Fruit fly (Drosophila melanogaster): ENCODE results near the gene CG3225.
A peak's percentile ranks its signal among the peaks of the same experiment; 100 is the strongest.

The CG3225 gene

dm6 chr2L:4847191-4847853 is 29.3 kb upstream of the CG3225 start, which contains the start of the genes mxt and CG11927 (continued):
- TF ChIP-seq CG9797 (GFP tag; optimal IDR thresholded peaks at IDR 0.05) = no peak
- TF ChIP-seq CG2129 (GFP tag; IDR thresholded peaks at IDR 0.05; ENCODE audit: partially characterized antibody) = peak; percentile 74
- TF ChIP-seq CG3995 (GFP tag; optimal IDR thresholded peaks at IDR 0.05) = peak; percentile 68
- TF ChIP-seq CG17568 (GFP tag; optimal IDR thresholded peaks at IDR 0.05) = no peak
- no peak for TF ChIP-seq Dip2 (GFP tag; IDR thresholded peaks at IDR 0.05)
- no peak for TF ChIP-seq CG2875 (GFP tag; optimal IDR thresholded peaks at IDR 0.05)
- no peak for TF ChIP-seq sim (GFP tag; IDR thresholded peaks at IDR 0.05)
- no peak for TF ChIP-seq jigr1 (GFP tag; IDR thresholded peaks at IDR 0.05)
- TF ChIP-seq CG10565 (GFP tag; optimal IDR thresholded peaks at IDR 0.05) = no peak
- peak; percentile 64 for TF ChIP-seq HLH54F (GFP tag; optimal IDR thresholded peaks at IDR 0.05)
- TF ChIP-seq Fer1 (GFP tag; optimal IDR thresholded peaks at IDR 0.05) = no peak
- TF ChIP-seq sc (optimal IDR thresholded peaks at IDR 0.05) = no peak
- no peak for TF ChIP-seq sc (GFP tag; optimal IDR thresholded peaks at IDR 0.05)
- no peak for TF ChIP-seq wek (GFP tag; optimal IDR thresholded peaks at IDR 0.05)
- TF ChIP-seq Lim3 (GFP tag; IDR thresholded peaks at IDR 0.05) = no peak
- no peak for TF ChIP-seq CG15269 (tag; optimal IDR thresholded peaks at IDR 0.05)
- TF ChIP-seq Drgx (GFP tag; IDR thresholded peaks at IDR 0.05) = no peak
- TF ChIP-seq CG4424 (GFP tag; optimal IDR thresholded peaks at IDR 0.05) = peak; percentile 57
- TF ChIP-seq chinmo (GFP tag; IDR thresholded peaks at IDR 0.05; ENCODE audit: partially characterized antibody) = 0 out of 4 replicates have a peak, but pooled peaks have one; percentile 63
- peak; percentile 33 for TF ChIP-seq Dip3 (GFP tag; optimal IDR thresholded peaks at IDR 0.05)
- no peak for TF ChIP-seq Ssrp (tag; optimal IDR thresholded peaks at IDR 0.05)
- peak; percentile 86 for TF ChIP-seq Med (GFP tag)
- TF ChIP-seq zfh1 (GFP tag; IDR thresholded peaks at IDR 0.05) = peak; percentile 71; the same call in 2 of the 3 replicates
- no peak for TF ChIP-seq Awh (GFP tag; IDR thresholded peaks at IDR 0.05)
- TF ChIP-seq E2f2 (GFP tag; IDR thresholded peaks at IDR 0.05) = peak; percentile 54; the same call in 1 of the 2 replicates
- peak; percentile 57 for TF ChIP-seq CG12659 (GFP tag; optimal IDR thresholded peaks at IDR 0.05)
- peak; percentile 22 for TF ChIP-seq Fer3 (tag; optimal IDR thresholded peaks at IDR 0.05)
- TF ChIP-seq tio (GFP tag; optimal IDR thresholded peaks at IDR 0.05) = no peak
- peak; percentile 36 for TF ChIP-seq HmgZ (tag; optimal IDR thresholded peaks at IDR 0.05)
- peak; percentile 66 for TF ChIP-seq Xbp1 (GFP tag; optimal IDR thresholded peaks at IDR 0.05)
- no peak for TF ChIP-seq Side (GFP tag; optimal IDR thresholded peaks at IDR 0.05)
- TF ChIP-seq Lhr (GFP tag; optimal IDR thresholded peaks at IDR 0.05) = peak; percentile 28
- TF ChIP-seq sd (tag; optimal IDR thresholded peaks at IDR 0.05) = no peak
- TF ChIP-seq fd64A (GFP tag; optimal IDR thresholded peaks at IDR 0.05) = no peak
- TF ChIP-seq otp (GFP tag; IDR thresholded peaks at IDR 0.05) = 0 out of 3 replicates have a peak, but pooled peaks have one; percentile 15
- no peak; the same call in 1 of the 2 replicates for TF ChIP-seq Xrp1 (GFP tag; IDR thresholded peaks at IDR 0.05)
- TF ChIP-seq CG5953 (GFP tag; IDR thresholded peaks at IDR 0.05) = no peak
- no peak for TF ChIP-seq ham (GFP tag; IDR thresholded peaks at IDR 0.05)
- no peak for TF ChIP-seq tup (GFP tag; optimal IDR thresholded peaks at IDR 0.05)
- no peak for TF ChIP-seq Atf6 (GFP tag; IDR thresholded peaks at IDR 0.05)
- TF ChIP-seq CG16813 (GFP tag; IDR thresholded peaks at IDR 0.05; ENCODE audit: partially characterized antibody) = peak; percentile 88
- TF ChIP-seq CG3847 (GFP tag; IDR thresholded peaks at IDR 0.05) = peak; percentile 56
- no peak for TF ChIP-seq nau (GFP tag; optimal IDR thresholded peaks at IDR 0.05)
- TF ChIP-seq twi (tag; optimal IDR thresholded peaks at IDR 0.05) = no peak
- no peak for TF ChIP-seq CG5180 (GFP tag; optimal IDR thresholded peaks at IDR 0.05)
- TF ChIP-seq CG10366 (GFP tag; IDR thresholded peaks at IDR 0.05) = peak; percentile 59
- TF ChIP-seq emc (GFP tag; optimal IDR thresholded peaks at IDR 0.05) = no peak
- no peak for TF ChIP-seq CG7987 (GFP tag; optimal IDR thresholded peaks at IDR 0.05)
- TF ChIP-seq tin (GFP tag; optimal IDR thresholded peaks at IDR 0.05) = peak; percentile 69
- 0 out of 2 replicates have a peak, but pooled peaks have one; percentile 18 for TF ChIP-seq Gsc (GFP tag; IDR thresholded peaks at IDR 0.05)

All from whole organism, embryonic.